Fruit fly (Drosophila melanogaster) whole organism, embryonic: ENCODE measurements around the gene CG5157.
A peak's percentile ranks its signal among the peaks of the same experiment; 100 is the strongest.

Experiments
- Abd-B ChIP-seq: fragments of 200-800 bp; sonication (Bioruptor generic); optimal IDR thresholded peaks from 2 replicates; lab custom pipeline; 2018; ENCODE audit warnings: missing biosample characterization, mild to moderate bottlenecking, missing genetic modification characterization, moderate library complexity
- B-H2 ChIP-seq: fragments of 200-800 bp; sonication (Bioruptor generic); optimal IDR thresholded peaks from 2 replicates; lab custom pipeline; 2018; ENCODE audit warnings: missing biosample characterization, mild to moderate bottlenecking, missing genetic modification characterization
- Blimp-1 ChIP-seq: fragments of 200-800 bp; sonication (Bioruptor generic); optimal IDR thresholded peaks from 3 replicates; lab custom pipeline; 2018; ENCODE audit warnings: missing biosample characterization, missing genetic modification characterization, mild to moderate bottlenecking, moderate library complexity, missing genetic modification reagents
- CG11085 ChIP-seq: fragments of 200-800 bp; sonication (Bioruptor generic); IDR thresholded peaks from 2 replicates; pipeline ENCODE4 v1.3.6; 2022; ENCODE audit warnings: missing biosample characterization, missing genetic modification characterization
- CG11696 ChIP-seq: fragments of 200-800 bp; sonication (Bioruptor generic); IDR thresholded peaks from 2 replicates; pipeline ENCODE4 v1.3.6; 2022; ENCODE audit warnings: missing biosample characterization, missing genetic modification characterization
- CG11723 ChIP-seq: fragments of 200-800 bp; sonication (Bioruptor generic); optimal IDR thresholded peaks from 2 replicates; lab custom pipeline; 2017; ENCODE audit warnings: missing biosample characterization, mild to moderate bottlenecking, missing genetic modification characterization
- CG1233 ChIP-seq: fragments of 200-800 bp; sonication (Bioruptor generic); optimal IDR thresholded peaks from 4 replicates; lab custom pipeline; 2018; ENCODE audit warnings: missing biosample characterization, mild to moderate bottlenecking, missing genetic modification characterization
- CG13287 ChIP-seq: fragments of 200-800 bp; sonication (Bioruptor generic); IDR thresholded peaks from 2 replicates; pipeline ENCODE4 v1.3.6; 2022; ENCODE audit warnings: missing biosample characterization, missing genetic modification characterization; ENCODE audit not compliant: partially characterized antibody
- CG13296 ChIP-seq: fragments of 200-800 bp; sonication (Bioruptor generic); optimal IDR thresholded peaks from 3 replicates; lab custom pipeline; 2018; ENCODE audit warnings: missing biosample characterization, mild to moderate bottlenecking, missing genetic modification characterization
- CG14441 ChIP-seq: fragments of 200-800 bp; sonication (Bioruptor generic); IDR thresholded peaks from 2 replicates; pipeline ENCODE4 v1.3.6; 2022; ENCODE audit warnings: missing biosample characterization, missing genetic modification characterization
- CG14860 ChIP-seq: fragments of 200-800 bp; sonication (Bioruptor generic); IDR thresholded peaks from 3 replicates; pipeline ENCODE4 v1.3.6; 2022; ENCODE audit warnings: missing biosample characterization, missing genetic modification characterization; ENCODE audit not compliant: partially characterized antibody
- CG18476 ChIP-seq: fragments of 200-800 bp; sonication (Bioruptor generic); optimal IDR thresholded peaks from 2 replicates; lab custom pipeline; 2016; ENCODE audit warnings: missing biosample characterization, mild to moderate bottlenecking, missing genetic modification characterization
- CG18599 ChIP-seq: fragments of 200-800 bp; sonication (Bioruptor generic); optimal IDR thresholded peaks from 3 replicates; lab custom pipeline; 2017; ENCODE audit warnings: missing biosample characterization, missing genetic modification characterization, mild to moderate bottlenecking, moderate library complexity, missing genetic modification reagents
- CG30431 ChIP-seq: fragments of 200-800 bp; sonication (Bioruptor generic); optimal IDR thresholded peaks from 2 replicates; lab custom pipeline; 2017; ENCODE audit warnings: missing biosample characterization, missing genetic modification characterization
- CG3281 ChIP-seq: fragments of 200-800 bp; sonication (Bioruptor generic); optimal IDR thresholded peaks from 3 replicates; lab custom pipeline; 2017; ENCODE audit warnings: missing biosample characterization, mild to moderate bottlenecking, missing genetic modification characterization
- CG33213 ChIP-seq: fragments of 200-800 bp; sonication (Bioruptor generic); optimal IDR thresholded peaks from 3 replicates; lab custom pipeline; 2016; ENCODE audit warnings: missing biosample characterization, missing genetic modification characterization
- CG6813 ChIP-seq: fragments of 200-800 bp; sonication (Bioruptor generic); optimal IDR thresholded peaks from 2 replicates; lab custom pipeline; 2017; ENCODE audit warnings: missing biosample characterization, missing genetic modification characterization, mild to moderate bottlenecking, moderate library complexity, missing genetic modification reagents
- CG7357 ChIP-seq: fragments of 200-800 bp; sonication (Bioruptor generic); IDR thresholded peaks from 3 replicates; pipeline ENCODE4 v1.3.6; 2022; ENCODE audit warnings: missing biosample characterization, missing genetic modification characterization
- CG8478 ChIP-seq: fragments of >200 bp; optimal IDR thresholded peaks from 2 replicates; lab custom pipeline; 2018
- Deaf1 ChIP-seq: fragments of 200-800 bp; optimal IDR thresholded peaks from 3 replicates; lab custom pipeline; 2019; ENCODE audit warnings: missing biosample characterization, mild to moderate bottlenecking, missing genetic modification characterization, moderate library complexity
- Dp ChIP-seq: fragments of 200-800 bp; sonication (Bioruptor generic); optimal IDR thresholded peaks from 2 replicates; lab custom pipeline; 2018; ENCODE audit warnings: missing biosample characterization, mild to moderate bottlenecking, missing genetic modification characterization, moderate library complexity
- E2f2 ChIP-seq: fragments of 200-800 bp; sonication (Bioruptor generic); IDR thresholded peaks from 2 replicates; pipeline ENCODE4 v1.3.6; 2022; ENCODE audit warnings: missing biosample characterization, missing genetic modification characterization
- Fer1 ChIP-seq: fragments of 200-800 bp; sonication (Bioruptor generic); optimal IDR thresholded peaks from 2 replicates; lab custom pipeline; 2017; ENCODE audit warnings: missing biosample characterization, mild to moderate bottlenecking, missing genetic modification characterization
- Hr3 ChIP-seq: fragments of 200-800 bp; sonication (Bioruptor generic); optimal IDR thresholded peaks from 3 replicates; lab custom pipeline; 2016; ENCODE audit warnings: missing biosample characterization, missing genetic modification characterization
- Hr51 ChIP-seq, 2 experiments: fragments of 200-800 bp; sonication (Bioruptor generic); optimal IDR thresholded peaks; 2 replicates in 1 of 2; 3 replicates in 1 of 2; lab custom pipeline; 2016 to 2018; ENCODE audit warnings: missing biosample characterization in 2 of 2, missing genetic modification characterization in 2 of 2, mild to moderate bottlenecking in 1 of 2, moderate library complexity in 1 of 2
- Nf-YC ChIP-seq: fragments of 200-800 bp; optimal IDR thresholded peaks from 3 replicates; lab custom pipeline; 2019; ENCODE audit warnings: missing biosample characterization, mild to moderate bottlenecking, missing genetic modification characterization, moderate library complexity
- Pdp1 ChIP-seq, 2 experiments: fragments of 200-800 bp; sonication (Bioruptor generic); optimal IDR thresholded peaks; 3 replicates each; lab custom pipeline; 2016; ENCODE audit warnings: missing biosample characterization in 2 of 2, missing genetic modification characterization in 2 of 2, mild to moderate bottlenecking in 1 of 2, moderate library complexity in 1 of 2
- Scr ChIP-seq: fragments of 200-800 bp; sonication (Bioruptor generic); IDR thresholded peaks from 2 replicates; pipeline ENCODE4 v1.3.6; 2022; ENCODE audit warnings: missing biosample characterization, missing genetic modification characterization; ENCODE audit not compliant: partially characterized antibody
- Sry-δ ChIP-seq: fragments of 200-800 bp; sonication (Bioruptor generic); optimal IDR thresholded peaks from 2 replicates; lab custom pipeline; 2016; ENCODE audit warnings: missing biosample characterization, missing genetic modification characterization
- TFAM ChIP-seq: fragments of 200-800 bp; sonication (Bioruptor generic); optimal IDR thresholded peaks from 2 replicates; lab custom pipeline; 2017; ENCODE audit warnings: missing biosample characterization, missing genetic modification characterization, inconsistent platforms
- Tbp ChIP-seq: fragments of >200 bp; optimal IDR thresholded peaks from 2 replicates; lab custom pipeline; 2018; ENCODE audit warnings: missing biosample characterization, missing genetic modification characterization
- ase ChIP-seq: fragments of 200-800 bp; sonication (Bioruptor generic); IDR thresholded peaks from 3 replicates; pipeline ENCODE4 v1.3.6; 2022; ENCODE audit warnings: missing biosample characterization, missing genetic modification characterization
- caup ChIP-seq: fragments of 200-800 bp; sonication (Bioruptor generic); optimal IDR thresholded peaks from 3 replicates; lab custom pipeline; 2017; ENCODE audit warnings: missing biosample characterization, mild to moderate bottlenecking, missing genetic modification characterization, moderate library complexity; ENCODE audit not compliant: severe bottlenecking
- crc ChIP-seq: fragments of 200-800 bp; sonication (Bioruptor generic); optimal IDR thresholded peaks from 2 replicates; lab custom pipeline; 2016; ENCODE audit warnings: missing biosample characterization, missing genetic modification characterization
- dati ChIP-seq: fragments of 200-800 bp; sonication (Bioruptor generic); IDR thresholded peaks from 2 replicates; pipeline ENCODE4 v1.3.6; 2022; ENCODE audit warnings: missing biosample characterization, missing genetic modification characterization
- ewg ChIP-seq: fragments of 200-800 bp; sonication (Bioruptor generic); optimal IDR thresholded peaks from 3 replicates; lab custom pipeline; 2017; ENCODE audit warnings: mild to moderate bottlenecking, missing biosample characterization, missing genetic modification reagents, missing genetic modification characterization
- eyg ChIP-seq: fragments of 200-800 bp; sonication (Bioruptor generic); optimal IDR thresholded peaks from 3 replicates; lab custom pipeline; 2016; ENCODE audit warnings: missing biosample characterization, missing genetic modification characterization
- gcm2 ChIP-seq: fragments of 200-800 bp; sonication (Bioruptor generic); optimal IDR thresholded peaks from 2 replicates; lab custom pipeline; 2016; ENCODE audit warnings: missing biosample characterization, missing genetic modification characterization
- ham ChIP-seq: fragments of 200-800 bp; sonication (Bioruptor generic); IDR thresholded peaks from 2 replicates; pipeline ENCODE4 v1.3.6; 2022; ENCODE audit warnings: missing biosample characterization, missing genetic modification characterization
- jigr1 ChIP-seq: fragments of 200-800 bp; sonication (Bioruptor generic); IDR thresholded peaks from 3 replicates; pipeline ENCODE4 v1.3.6; 2022; ENCODE audit warnings: missing biosample characterization, missing genetic modification characterization
- lab ChIP-seq: fragments of 200-800 bp; sonication (Bioruptor generic); optimal IDR thresholded peaks from 3 replicates; lab custom pipeline; 2017; ENCODE audit warnings: missing biosample characterization, missing genetic modification characterization, mild to moderate bottlenecking, moderate library complexity, missing genetic modification reagents
- otp ChIP-seq: fragments of 200-800 bp; sonication (Bioruptor generic); IDR thresholded peaks from 3 replicates; pipeline ENCODE4, ENCODE4 v1.3.6; 2022; ENCODE audit warnings: missing biosample characterization, missing genetic modification characterization
- pfk ChIP-seq: fragments of 200-800 bp; sonication (Bioruptor generic); optimal IDR thresholded peaks from 2 replicates; lab custom pipeline; 2018; ENCODE audit warnings: missing biosample characterization, mild to moderate bottlenecking, missing genetic modification characterization, moderate library complexity
- row ChIP-seq: fragments of 200-800 bp; sonication (Bioruptor generic); IDR thresholded peaks from 3 replicates; pipeline ENCODE4 v1.3.6; 2022; ENCODE audit warnings: missing biosample characterization, missing genetic modification characterization
- sna ChIP-seq: fragments of 200-800 bp; sonication (Bioruptor generic); IDR thresholded peaks from 2 replicates; pipeline ENCODE4 v1.3.6; 2022; ENCODE audit warnings: missing biosample characterization, missing genetic modification characterization; ENCODE audit not compliant: partially characterized antibody
- stc ChIP-seq: fragments of 200-800 bp; sonication (Bioruptor generic); IDR thresholded peaks from 2 replicates; pipeline ENCODE4 v1.3.6; 2022; ENCODE audit warnings: missing biosample characterization, missing genetic modification characterization
- tin ChIP-seq: fragments of 200-800 bp; sonication (Bioruptor generic); optimal IDR thresholded peaks from 3 replicates; lab custom pipeline; 2016; ENCODE audit warnings: missing biosample characterization, missing genetic modification characterization
- zen2 ChIP-seq: fragments of 200-800 bp; sonication (Bioruptor generic); IDR thresholded peaks from 3 replicates; pipeline ENCODE4 v1.3.6; 2022; ENCODE audit warnings: missing biosample characterization, missing genetic modification characterization; ENCODE audit not compliant: partially characterized antibody
- zfh2 ChIP-seq: fragments of 200-800 bp; sonication (Bioruptor generic); optimal IDR thresholded peaks from 2 replicates; lab custom pipeline; 2016; ENCODE audit warnings: missing biosample characterization, missing genetic modification characterization

The CG5157 gene

DNA sequence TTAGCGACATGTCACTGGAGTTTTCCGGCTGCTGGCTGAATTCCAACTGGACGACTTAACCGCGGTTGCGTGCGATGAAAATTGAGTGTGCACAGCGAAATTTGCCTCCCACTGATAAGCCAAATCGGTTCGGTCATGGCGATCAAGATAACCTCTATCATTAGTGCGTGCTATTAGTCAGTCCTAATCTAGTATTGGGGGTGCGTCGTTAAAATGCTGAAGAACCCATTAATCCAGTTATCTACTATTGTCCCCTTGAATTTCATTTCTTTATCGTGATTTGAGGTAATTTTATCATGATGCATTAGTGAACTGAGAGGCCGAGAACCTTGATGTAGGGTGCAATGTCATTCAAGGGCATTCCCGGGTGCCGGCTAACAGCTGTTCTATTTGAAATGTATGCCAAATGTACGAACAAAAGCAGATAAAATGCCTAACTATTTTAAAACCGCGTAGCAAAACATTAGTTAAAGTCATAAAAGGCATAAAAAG lies 9.2 kb downstream of the CG5157 start, which contains the start of gene Pgm1 (continued):
- TF ChIP-seq zen2 (GFP tag; lab: Robert Waterston, UW) (no peak), Blimp-1 (GFP tag; lab: Kevin White, UChicago) (no peak), jigr1 (GFP tag; lab: Robert Waterston, UW) (peak; percentile 55; the same call in 1 of the 3 replicates), pfk (GFP tag; lab: Kevin White, UChicago) (no peak), CG1233 (GFP tag; lab: Kevin White, UChicago) (peak; percentile 49), Scr (no peak), Hr51 (GFP tag; optimal IDR thresholded peaks at IDR 0.05; lab: Kevin White, UChicago) (peak in 1 of 2 experiments; percentile 84), zfh2 (GFP tag; lab: Kevin White, UChicago) (peak; percentile 90), CG6813 (GFP tag; lab: Kevin White, UChicago) (peak; percentile 77), CG33213 (peak; percentile 85), Nf-YC (tag; lab: Kevin White, UChicago) (peak; percentile 69), Pdp1 (GFP tag; optimal IDR thresholded peaks at IDR 0.05; lab: Kevin White, UChicago) (peak; percentile 85 to 87), TFAM (GFP tag; lab: Kevin White, UChicago) (peak; percentile 9), E2f2 (GFP tag; lab: Robert Waterston, UW) (peak; percentile 53; the same call in 1 of the 2 replicates), CG3281 (GFP tag; lab: Kevin White, UChicago) (peak; percentile 88), Fer1 (GFP tag; lab: Kevin White, UChicago) (peak; percentile 89), otp (GFP tag; lab: Robert Waterston, UW) (peak; percentile 68; the same call in 2 of the 3 replicates), CG30431 (GFP tag; lab: Kevin White, UChicago) (peak; percentile 60), CG11723 (GFP tag; lab: Kevin White, UChicago) (peak; percentile 76), crc (GFP tag; lab: Kevin White, UChicago) (peak; percentile 85), stc (peak; percentile 72), Tbp (GFP tag; lab: Kevin White, UChicago) (no peak), CG14441 (GFP tag; lab: Robert Waterston, UW) (peak; percentile 78), CG18599 (GFP tag; lab: Kevin White, UChicago) (peak; percentile 90), CG18476 (GFP tag; lab: Kevin White, UChicago) (peak; percentile 72), B-H2 (GFP tag; lab: Kevin White, UChicago) (peak; percentile 71), CG13296 (GFP tag; lab: Kevin White, UChicago) (peak; percentile 86), gcm2 (GFP tag; lab: Kevin White, UChicago) (peak; percentile 87), eyg (peak; percentile 71), CG7357 (GFP tag; lab: Robert Waterston, UW) (0 out of 3 replicates have a peak, but pooled peaks have one; percentile 33), ase (peak; percentile 28; the same call in 1 of the 3 replicates), ham (GFP tag; lab: Robert Waterston, UW) (no peak), CG8478 (no peak), dati (GFP tag; lab: Robert Waterston, UW) (0 out of 2 replicates have a peak, but pooled peaks have one; percentile 34), sna (GFP tag; lab: Robert Waterston, UW) (0 out of 2 replicates have a peak, but pooled peaks have one; percentile 40), CG11085 (GFP tag; lab: Robert Waterston, UW) (peak; percentile 67), Dp (GFP tag; lab: Kevin White, UChicago) (no peak), lab (GFP tag; lab: Kevin White, UChicago) (peak; percentile 87), ewg (GFP tag; lab: Kevin White, UChicago) (peak; percentile 44), row (GFP tag; lab: Robert Waterston, UW) (peak; percentile 99), CG14860 (GFP tag; lab: Robert Waterston, UW) (no peak), Sry-δ (GFP tag; lab: Kevin White, UChicago) (peak; percentile 57), caup (GFP tag; lab: Kevin White, UChicago) (no peak), tin (GFP tag; lab: Kevin White, UChicago) (peak; percentile 70), Hr3 (GFP tag; lab: Kevin White, UChicago) (peak; percentile 80), CG13287 (GFP tag; lab: Robert Waterston, UW) (0 out of 2 replicates have a peak, but pooled peaks have one; percentile 24), CG11696 (GFP tag; lab: Robert Waterston, UW) (peak; percentile 56; the same call in 1 of the 2 replicates), Deaf1 (tag; lab: Kevin White, UChicago) (no peak), Abd-B (no peak)
